Worm (Caenorhabditis elegans): ENCODE results near the gene F15H10.9.

F15H10.9 gene

DNA sequence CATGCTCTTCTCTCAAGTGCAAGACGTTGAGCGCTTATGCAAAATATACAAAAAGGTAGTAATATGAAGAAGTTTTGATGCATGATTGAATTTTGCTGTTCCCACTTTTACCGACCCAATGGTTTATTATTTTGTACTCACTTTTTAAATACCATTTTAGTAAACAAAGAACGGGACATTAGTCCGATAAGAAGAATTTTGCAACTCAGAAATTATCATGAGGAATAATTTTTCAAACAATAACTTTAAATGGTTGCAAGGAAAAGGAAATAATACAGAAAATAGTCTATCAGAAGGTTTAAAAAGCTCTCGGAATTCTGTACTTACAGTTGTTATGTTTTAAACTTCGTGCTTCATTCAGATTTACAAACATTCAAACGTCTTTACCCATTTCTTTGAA is at the start of gene F15H10.9:
Gene F15H10.9 (minus strand): TSS at position 101 of the 400 bp plus-strand sequence.
- TF ChIP-seq ekl-4 (GFP tag; IDR thresholded peaks at IDR 0.05) = no peak
- TF ChIP-seq sptf-2 (GFP tag; optimal IDR thresholded peaks at IDR 0.05) = no peak
- no peak for TF ChIP-seq F52B5.7 (tag; optimal IDR thresholded peaks at IDR 0.05)
- TF ChIP-seq madf-8 (GFP tag; conservative IDR thresholded peaks at IDR 0.05) = no peak
- no peak for TF ChIP-seq bed-2 (GFP tag; IDR thresholded peaks at IDR 0.05)
- no peak for TF ChIP-seq ztf-18 (tag; optimal IDR thresholded peaks at IDR 0.05)
- no peak for TF ChIP-seq B0035.1 (tag; optimal IDR thresholded peaks at IDR 0.05)
- no peak for TF ChIP-seq pbrm-1 (GFP tag; IDR thresholded peaks at IDR 0.05)
- no peak for TF ChIP-seq nhr-179 (tag; optimal IDR thresholded peaks at IDR 0.05)

DNA sequence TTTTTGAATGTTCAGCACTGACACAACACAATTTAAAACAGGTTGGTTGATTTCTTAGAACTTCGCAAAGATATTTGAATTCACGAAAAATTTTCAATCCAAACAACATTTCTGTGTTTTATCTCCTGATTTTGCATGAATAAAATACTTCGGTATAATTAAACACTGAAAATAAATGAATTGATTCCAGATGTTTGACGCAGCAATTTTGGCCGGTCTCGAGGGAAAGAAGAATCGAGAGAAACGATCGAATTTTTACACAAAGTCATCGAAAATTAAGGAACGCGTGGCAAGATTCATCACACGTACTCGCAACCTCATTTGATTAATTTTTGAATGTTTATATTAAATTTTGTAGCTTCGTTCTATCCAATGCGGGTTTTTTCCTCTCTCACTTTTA is 49.6 kb upstream of the F15H10.9 start:
- TF ChIP-seq efl-1 (GFP tag; optimal IDR thresholded peaks at IDR 0.05) (no peak), nhr-120 (GFP tag; IDR thresholded peaks at IDR 0.05) (no peak), ceh-58 (GFP tag; IDR thresholded peaks at IDR 0.05) (no peak), Y53F4B.3 (GFP tag; IDR thresholded peaks at IDR 0.05) (no peak), K11D2.4 (GFP tag; IDR thresholded peaks at IDR 0.05) (no peak), Y67H2A.10 (GFP tag; conservative IDR thresholded peaks at IDR 0.05) (no peak), nhr-80 (tag; optimal IDR thresholded peaks at IDR 0.05) (no peak), cebp-1 (GFP tag; IDR thresholded peaks at IDR 0.05) (no peak), cebp-1 (tag; optimal IDR thresholded peaks at IDR 0.05) (no peak), ztf-3 (GFP tag; optimal IDR thresholded peaks at IDR 0.05) (no peak), Y56A3A.18 (GFP tag; IDR thresholded peaks at IDR 0.05) (no peak), D2030.7 (GFP tag; IDR thresholded peaks at IDR 0.05) (no peak), tbx-9 (tag; optimal IDR thresholded peaks at IDR 0.05; ENCODE audit: borderline replicate concordance) (no peak), F57C9.4 (tag; optimal IDR thresholded peaks at IDR 0.05) (no peak), ekl-4 (GFP tag; IDR thresholded peaks at IDR 0.05) (no peak), rpc-1 (optimal IDR thresholded peaks at IDR 0.05) (no peak), rpc-1 (tag; optimal IDR thresholded peaks at IDR 0.05) (no peak)

ce11 chrV:10463276-10463675 is 48.8 kb upstream of the F15H10.9 start, which contains the start of gene F22E12.3:
Gene F22E12.3, minus strand, starts transcription at chrV:10463376.
- TF ChIP-seq T07F8.4 (tag; optimal IDR thresholded peaks at IDR 0.05) (no peak), attf-5 (GFP tag; optimal IDR thresholded peaks at IDR 0.05) (no peak), dpl-1 (GFP tag; optimal IDR thresholded peaks at IDR 0.05) (no peak), ztf-26 (tag; optimal IDR thresholded peaks at IDR 0.05) (no peak), fkh-3 (tag; optimal IDR thresholded peaks at IDR 0.05) (no peak), Y56A3A.18 (GFP tag; IDR thresholded peaks at IDR 0.05) (no peak), tbx-9 (tag; optimal IDR thresholded peaks at IDR 0.05; ENCODE audit: borderline replicate concordance) (no peak), ztf-6 (GFP tag; IDR thresholded peaks at IDR 0.05) (no peak), ztf-18 (tag; optimal IDR thresholded peaks at IDR 0.05) (no peak), F23B12.7 (tag; optimal IDR thresholded peaks at IDR 0.05; ENCODE audit: insufficient read depth) (no peak), lag-1 (GFP tag; IDR thresholded peaks at IDR 0.05) (no peak)

- no peak for TF ChIP-seq attf-6 (GFP tag; IDR thresholded peaks at IDR 0.05)
- no peak for TF ChIP-seq hlh-12 (tag; optimal IDR thresholded peaks at IDR 0.05)
- no peak for TF ChIP-seq B0336.3 (GFP tag; IDR thresholded peaks at IDR 0.05)
- no peak for TF ChIP-seq madf-6 (GFP tag; IDR thresholded peaks at IDR 0.05)
- no peak for TF ChIP-seq lin-35 (GFP tag; optimal IDR thresholded peaks at IDR 0.05)
- no peak for TF ChIP-seq lag-1 (GFP tag; IDR thresholded peaks at IDR 0.05)
- TF ChIP-seq C06A6.2 (GFP tag; conservative IDR thresholded peaks at IDR 0.05) = no peak
- TF ChIP-seq Y95B8A.8 (GFP tag; IDR thresholded peaks at IDR 0.05) = no peak
- TF ChIP-seq mcd-1 (GFP tag; IDR thresholded peaks at IDR 0.05) = no peak
- no peak for TF ChIP-seq unc-62 (GFP tag; optimal IDR thresholded peaks at IDR 0.05)
- no peak for TF ChIP-seq snpc-3.4 (tag; optimal IDR thresholded peaks at IDR 0.05)
- TF ChIP-seq die-1 (tag; optimal IDR thresholded peaks at IDR 0.05) = no peak
- no peak for TF ChIP-seq ztf-3 (GFP tag; optimal IDR thresholded peaks at IDR 0.05)
- no peak for TF ChIP-seq dpff-1 (tag; optimal IDR thresholded peaks at IDR 0.05)
- no peak for TF ChIP-seq Y67H2A.10 (GFP tag; conservative IDR thresholded peaks at IDR 0.05)
- no peak for TF ChIP-seq pha-4 (tag; optimal IDR thresholded peaks at IDR 0.05)
Measured at ce11 chrV:10462066-10462465, 47.6 kb upstream of the F15H10.9 start, which contains the start of gene chw-1. Gene chw-1, plus strand, starts transcription at chrV:10462282.
